Fruit fly (Drosophila melanogaster): ENCODE results near the gene CG46448.

- no peak for TF ChIP-seq CG3919 (GFP tag; optimal IDR thresholded peaks at IDR 0.05)
- TF ChIP-seq Gug (GFP tag; IDR thresholded peaks at IDR 0.05): no peak
- no peak for TF ChIP-seq Met (GFP tag; optimal IDR thresholded peaks at IDR 0.05)
- TF ChIP-seq net (GFP tag; optimal IDR thresholded peaks at IDR 0.05): no peak
- TF ChIP-seq pdm3 (GFP tag; optimal IDR thresholded peaks at IDR 0.05): no peak
- no peak for TF ChIP-seq fd85E (GFP tag; optimal IDR thresholded peaks at IDR 0.05)
- TF ChIP-seq CG10669 (GFP tag; optimal IDR thresholded peaks at IDR 0.05): no peak
- TF ChIP-seq ss (GFP tag; optimal IDR thresholded peaks at IDR 0.05): no peak
- TF ChIP-seq CG1621 (tag; optimal IDR thresholded peaks at IDR 0.05): no peak
- TF ChIP-seq Blimp-1 (GFP tag; optimal IDR thresholded peaks at IDR 0.05): no peak
- TF ChIP-seq eg (GFP tag; IDR thresholded peaks at IDR 0.05): no peak
- no peak for TF ChIP-seq fd59A (GFP tag; optimal IDR thresholded peaks at IDR 0.05)
- no peak for TF ChIP-seq Smox (GFP tag; optimal IDR thresholded peaks at IDR 0.05)
- no peak for TF ChIP-seq salr (GFP tag; optimal IDR thresholded peaks at IDR 0.05)
Measured at dm6 chr2L:2385692-2386091, 5.8 kb upstream of the CG46448 start, which contains the start of gene CG3557.
